Worm (Caenorhabditis elegans): ENCODE results near the gene srv-21.

- TF ChIP-seq dmd-4 (tag; optimal IDR thresholded peaks at IDR 0.05; ENCODE audit: borderline replicate concordance) (no peak), ahr-1 (tag; optimal IDR thresholded peaks at IDR 0.05) (no peak), ama-1 (optimal IDR thresholded peaks at IDR 0.05) (no peak), K02D7.2 (tag; optimal IDR thresholded peaks at IDR 0.05) (no peak), ceh-9 (tag; optimal IDR thresholded peaks at IDR 0.05) (no peak), pha-4 (tag; optimal IDR thresholded peaks at IDR 0.05) (no peak), elt-4 (tag; optimal IDR thresholded peaks at IDR 0.05) (no peak), syd-9 (tag; optimal IDR thresholded peaks at IDR 0.05) (no peak), gmeb-2 (tag; optimal IDR thresholded peaks at IDR 0.05) (no peak), fkh-10 (GFP tag; optimal IDR thresholded peaks at IDR 0.05) (no peak), elt-2 (tag; optimal IDR thresholded peaks at IDR 0.05) (no peak)
Measured at ce11 chrIV:5847986-5848707, 29.0 kb downstream of the srv-21 start, which contains the start of gene sams-3.

Data from whole organism, late embryonic.